Fruit fly (Drosophila melanogaster): ENCODE data around the gene Tsen34.
A peak's percentile ranks its signal among the peaks of the same experiment; 100 is the strongest.

The Tsen34 gene

DNA sequence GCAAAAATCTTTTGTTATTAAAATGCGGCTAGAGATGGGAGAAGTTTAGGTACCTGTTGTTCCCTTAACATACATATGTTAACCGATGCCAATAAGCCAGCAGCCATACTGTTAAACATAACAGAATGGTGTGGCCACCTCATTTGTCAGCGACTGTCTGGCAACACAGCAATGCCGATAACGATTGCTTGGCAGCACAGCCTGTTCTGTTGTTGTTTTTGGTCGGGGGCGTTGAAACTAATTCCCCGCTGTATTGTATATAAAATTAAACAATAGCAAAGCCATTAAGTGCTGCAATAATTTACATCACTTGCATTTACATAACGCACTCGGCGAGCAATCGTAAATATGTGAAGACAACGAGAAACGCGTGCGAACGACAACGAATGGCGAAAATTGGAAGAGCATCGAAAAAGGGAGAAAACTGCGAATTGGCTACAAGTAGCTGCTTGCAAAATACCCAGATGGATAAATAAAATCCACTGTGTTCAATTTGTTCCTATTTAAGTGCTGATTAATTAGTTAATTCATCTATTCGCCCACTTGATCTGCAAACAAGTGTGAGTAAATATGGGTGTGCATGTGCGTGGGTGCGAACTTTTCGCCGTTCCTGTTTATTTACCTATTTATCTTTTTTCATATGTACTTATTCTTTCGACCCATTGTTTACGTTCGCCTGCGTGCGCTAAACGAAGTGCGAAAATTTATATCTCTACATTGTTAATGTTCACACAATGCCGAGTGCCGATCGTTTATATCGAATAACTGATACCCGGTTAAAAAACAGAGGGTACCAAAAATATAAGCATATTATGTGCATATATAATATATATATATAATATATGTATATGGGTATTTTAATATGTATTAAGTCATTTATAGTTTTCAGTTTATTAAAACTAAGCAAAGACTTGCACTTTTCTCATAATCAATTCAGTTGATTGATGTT, at the start of gene Tsen34, which contains the start of gene Mgat4a:
Gene Tsen34 (minus strand): TSS at position 8 of the 949 bp plus-strand sequence.
Gene Mgat4a (plus strand): TSS at position 192 of the 949 bp plus-strand sequence.
- peak; percentile 31 for TF ChIP-seq ey (GFP tag; optimal IDR thresholded peaks at IDR 0.05)
- TF ChIP-seq Myc (optimal IDR thresholded peaks at IDR 0.05): no peak
- TF ChIP-seq Dif (GFP tag; optimal IDR thresholded peaks at IDR 0.05; ENCODE audit: partially characterized antibody): no peak
- no peak for TF ChIP-seq dl (GFP tag; optimal IDR thresholded peaks at IDR 0.05; ENCODE audit: insufficient read depth in 1 of 2, partially characterized antibody in 2 of 2)
- no peak for TF ChIP-seq Vsx2 (GFP tag; optimal IDR thresholded peaks at IDR 0.05; ENCODE audit: partially characterized antibody)
- TF ChIP-seq psq (GFP tag; optimal IDR thresholded peaks at IDR 0.05): peak; percentile 50
- TF ChIP-seq dsf (GFP tag; optimal IDR thresholded peaks at IDR 0.05; ENCODE audit: borderline replicate concordance): no peak
- TF ChIP-seq rgr (GFP tag; optimal IDR thresholded peaks at IDR 0.05): peak; percentile 51
- TF ChIP-seq Rel (GFP tag; optimal IDR thresholded peaks at IDR 0.05): no peak
- TF ChIP-seq Rel (tag; optimal IDR thresholded peaks at IDR 0.05): peak; percentile 91
- peak; percentile 63 for TF ChIP-seq Jra (GFP tag; optimal IDR thresholded peaks at IDR 0.05)
- no peak for TF ChIP-seq dmrt93B (GFP tag; optimal IDR thresholded peaks at IDR 0.05)
- TF ChIP-seq brk (GFP tag; optimal IDR thresholded peaks at IDR 0.05): no peak
- no peak for TF ChIP-seq CrebA (GFP tag; optimal IDR thresholded peaks at IDR 0.05; ENCODE audit: borderline replicate concordance)
- TF ChIP-seq Hnf4 (GFP tag; optimal IDR thresholded peaks at IDR 0.05): no peak
- TF ChIP-seq CG9705 (GFP tag; optimal IDR thresholded peaks at IDR 0.05): peak; percentile 27
- TF ChIP-seq pan (optimal IDR thresholded peaks at IDR 0.05): no peak
- no peak for TF ChIP-seq lola (GFP tag; optimal IDR thresholded peaks at IDR 0.05)
- no peak for TF ChIP-seq Dfd (GFP tag; optimal IDR thresholded peaks at IDR 0.05)
- TF ChIP-seq jim (GFP tag; optimal IDR thresholded peaks at IDR 0.05): peak; percentile 32
- TF ChIP-seq GATAd (GFP tag; optimal IDR thresholded peaks at IDR 0.05): peak; percentile 32
- TF ChIP-seq h (GFP tag; optimal IDR thresholded peaks at IDR 0.05): peak; percentile 79
- TF ChIP-seq sv (GFP tag; optimal IDR thresholded peaks at IDR 0.05): peak; percentile 43
- no peak for TF ChIP-seq HLH106 (tag; optimal IDR thresholded peaks at IDR 0.05)
- TF ChIP-seq woc (GFP tag; optimal IDR thresholded peaks at IDR 0.05): peak; percentile 9
- TF ChIP-seq br (GFP tag; optimal IDR thresholded peaks at IDR 0.05): peak; percentile 59
- no peak for TF ChIP-seq Abd-B (GFP tag; optimal IDR thresholded peaks at IDR 0.05)
- TF ChIP-seq usp (GFP tag; optimal IDR thresholded peaks at IDR 0.05): no peak
- TF ChIP-seq Sp1 (GFP tag; optimal IDR thresholded peaks at IDR 0.05): no peak
- no peak for TF ChIP-seq sage (GFP tag; optimal IDR thresholded peaks at IDR 0.05)
- TF ChIP-seq OdsH (GFP tag; optimal IDR thresholded peaks at IDR 0.05): peak; percentile 70
- no peak for TF ChIP-seq fru (GFP tag; optimal IDR thresholded peaks at IDR 0.05)
- TF ChIP-seq Hr83 (GFP tag; optimal IDR thresholded peaks at IDR 0.05; ENCODE audit: poor library complexity, severe bottlenecking): peak; percentile 66
- TF ChIP-seq Hr78 (GFP tag; optimal IDR thresholded peaks at IDR 0.05): no peak
- no peak for TF ChIP-seq tai (GFP tag; optimal IDR thresholded peaks at IDR 0.05)
- no peak for TF ChIP-seq N (GFP tag; optimal IDR thresholded peaks at IDR 0.05)
- no peak for TF ChIP-seq CG32264 (GFP tag; optimal IDR thresholded peaks at IDR 0.05)
- peak in 1 of 2 experiments; percentile 50 for TF ChIP-seq foxo (GFP tag; optimal IDR thresholded peaks at IDR 0.05)
- no peak for TF ChIP-seq Mio (GFP tag; optimal IDR thresholded peaks at IDR 0.05)

- TF ChIP-seq CrebA (GFP tag; optimal IDR thresholded peaks at IDR 0.05; ENCODE audit: borderline replicate concordance): no peak
- no peak for TF ChIP-seq HLH106 (tag; optimal IDR thresholded peaks at IDR 0.05)
- TF ChIP-seq Dif (GFP tag; optimal IDR thresholded peaks at IDR 0.05; ENCODE audit: partially characterized antibody): no peak
- no peak for TF ChIP-seq dl (GFP tag; optimal IDR thresholded peaks at IDR 0.05; ENCODE audit: insufficient read depth in 1 of 2, partially characterized antibody in 2 of 2)
- no peak for TF ChIP-seq ey (GFP tag; optimal IDR thresholded peaks at IDR 0.05)
- no peak for TF ChIP-seq CG9705 (GFP tag; optimal IDR thresholded peaks at IDR 0.05)
- no peak for TF ChIP-seq brk (GFP tag; optimal IDR thresholded peaks at IDR 0.05)
- TF ChIP-seq dmrt93B (GFP tag; optimal IDR thresholded peaks at IDR 0.05): no peak
- no peak for TF ChIP-seq woc (GFP tag; optimal IDR thresholded peaks at IDR 0.05)
- TF ChIP-seq lola (GFP tag; optimal IDR thresholded peaks at IDR 0.05): no peak
- no peak for TF ChIP-seq Hr83 (GFP tag; optimal IDR thresholded peaks at IDR 0.05; ENCODE audit: poor library complexity, severe bottlenecking)
- no peak for TF ChIP-seq Abd-B (GFP tag; optimal IDR thresholded peaks at IDR 0.05)
- TF ChIP-seq GATAd (GFP tag; optimal IDR thresholded peaks at IDR 0.05): no peak
- TF ChIP-seq Hnf4 (GFP tag; optimal IDR thresholded peaks at IDR 0.05): no peak
- no peak for TF ChIP-seq Hr78 (GFP tag; optimal IDR thresholded peaks at IDR 0.05)
- no peak for TF ChIP-seq jim (GFP tag; optimal IDR thresholded peaks at IDR 0.05)
- no peak for TF ChIP-seq OdsH (GFP tag; optimal IDR thresholded peaks at IDR 0.05)
Measured at dm6 chr3L:14804724-14805221, 43.1 kb upstream of the Tsen34 start, which contains the start of gene CG17839. TSS of gene CG17839 (plus strand) at chr3L:14805136.
